Worm (Caenorhabditis elegans) whole organism, L2 larva: ENCODE measurements around the gene pigq-1.

Experiments
- Y55F3AM.14 ChIP-seq: fragments of 200-800 bp; sonication (Bioruptor generic); optimal IDR thresholded peaks from 2 replicates; lab custom pipeline; 2018; ENCODE audit warnings: mild to moderate bottlenecking, missing genetic modification characterization, missing compliant biosample characterization
- blmp-1 ChIP-seq: sonication (generic microtip); optimal IDR thresholded peaks from 2 replicates; lab custom pipeline; 2017; ENCODE audit warnings: missing genetic modification characterization, mild to moderate bottlenecking, missing compliant biosample characterization, antibody characterized with exemption, moderate library complexity; ENCODE audit not compliant: insufficient read depth
- ceh-16 ChIP-seq: fragments of 150-350 bp; optimal IDR thresholded peaks from 2 replicates; lab custom pipeline; 2014; ENCODE audit warnings: missing biosample characterization, missing genetic modification characterization
- dmd-4 ChIP-seq: sonication (generic microtip); optimal IDR thresholded peaks from 2 replicates; lab custom pipeline; 2017; ENCODE audit warnings: missing biosample characterization, missing genetic modification characterization
- lin-39 ChIP-seq: fragments of 150-350 bp; optimal IDR thresholded peaks from 2 replicates; lab custom pipeline; 2014; ENCODE audit warnings: missing biosample characterization, missing genetic modification reagents, missing genetic modification characterization
- mbf-1 ChIP-seq: sonication (generic microtip); optimal IDR thresholded peaks from 2 replicates; lab custom pipeline; 2017; ENCODE audit warnings: missing biosample characterization, missing genetic modification characterization
- mdl-1 ChIP-seq, 2 experiments: fragments of 150-350 bp in 1 of 2; sonication (generic microtip) in 1 of 2; optimal IDR thresholded peaks; 2 replicates each; lab custom pipeline; 2017; ENCODE audit warnings: missing biosample characterization in 2 of 2, missing genetic modification characterization in 2 of 2
- nhr-237 ChIP-seq: fragments of 150-350 bp; optimal IDR thresholded peaks from 2 replicates; lab custom pipeline; 2014; ENCODE audit warnings: missing biosample characterization, missing genetic modification characterization
- sma-3 ChIP-seq: sonication (generic microtip); optimal IDR thresholded peaks from 2 replicates; lab custom pipeline; 2016; ENCODE audit warnings: missing genetic modification reagents, missing genetic modification characterization, missing compliant biosample characterization
- snpc-4 ChIP-seq: fragments of 150-350 bp; optimal IDR thresholded peaks from 2 replicates; lab custom pipeline; 2014; ENCODE audit warnings: missing biosample characterization, missing genetic modification characterization
- unc-55 ChIP-seq: fragments of 150-350 bp; sonication (generic microtip); optimal IDR thresholded peaks from 3 replicates; lab custom pipeline; 2014; ENCODE audit warnings: missing biosample characterization, missing genetic modification reagents, missing genetic modification characterization
- unc-62 ChIP-seq: fragments of 150-350 bp; optimal IDR thresholded peaks from 2 replicates; lab custom pipeline; 2014; ENCODE audit warnings: missing biosample characterization, missing genetic modification reagents, missing genetic modification characterization
- ztf-11 ChIP-seq: sonication (generic microtip); optimal IDR thresholded peaks from 2 replicates; lab custom pipeline; 2017; ENCODE audit warnings: missing biosample characterization, missing genetic modification characterization

DNA sequence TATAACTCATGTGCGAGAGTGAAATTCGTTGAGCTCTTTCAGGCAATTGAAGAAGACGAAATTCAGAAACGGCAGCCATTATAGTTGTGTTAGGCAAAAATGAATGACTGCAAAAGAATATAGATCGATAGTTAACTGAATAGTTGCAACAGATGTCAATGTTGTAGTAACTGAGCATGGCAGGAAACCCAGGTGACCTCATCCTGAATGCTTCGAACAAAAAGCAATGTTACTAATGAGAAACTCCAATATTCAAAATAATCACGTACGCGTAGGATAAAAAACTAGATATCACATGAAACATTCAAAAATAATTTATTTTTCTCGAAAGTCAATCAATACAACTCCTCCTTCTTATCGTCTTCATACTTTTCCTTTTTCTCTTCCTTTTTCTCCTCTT lies 15.4 kb upstream of the pigq-1 start, which contains the start of gene fbxb-9:
- no peak for TF ChIP-seq unc-62 (GFP tag; lab: Kevin White, UChicago)
- TF ChIP-seq unc-55 (GFP tag; lab: Kevin White, UChicago), result no peak
- TF ChIP-seq blmp-1 (tag; lab: Kevin White, UChicago), result no peak
- TF ChIP-seq nhr-237 (tag; lab: Kevin White, UChicago), result no peak
- no peak for TF ChIP-seq dmd-4 (tag; lab: Kevin White, UChicago)
- TF ChIP-seq snpc-4, result no peak
- TF ChIP-seq lin-39 (tag; lab: Kevin White, UChicago), result no peak
- TF ChIP-seq ceh-16 (tag; lab: Kevin White, UChicago), result no peak
- no peak for TF ChIP-seq ztf-11 (tag; lab: Kevin White, UChicago)
- TF ChIP-seq mdl-1 (tag; optimal IDR thresholded peaks at IDR 0.05; lab: Kevin White, UChicago), result no peak
- TF ChIP-seq mbf-1 (tag; lab: Kevin White, UChicago), result no peak
- TF ChIP-seq Y55F3AM.14 (GFP tag; lab: Kevin White, UChicago), result no peak
- no peak for TF ChIP-seq sma-3 (GFP tag; lab: Kevin White, UChicago)
